Worm (Caenorhabditis elegans) whole organism, young adult: ENCODE results near the gene xpo-3.

Experiments
- B0019.2 ChIP-seq: fragments of 200-800 bp; sonication (Bioruptor generic); conservative IDR thresholded peaks from 2 replicates; pipeline ENCODE4 v1.3.6; 2022; ENCODE audit warnings: missing genetic modification reagents, missing genetic modification characterization, missing compliant biosample characterization
- B0336.3 ChIP-seq: fragments of 200-800 bp; sonication (Bioruptor generic); IDR thresholded peaks from 2 replicates; pipeline ENCODE4 v1.3.6; 2022; ENCODE audit warnings: missing genetic modification characterization, missing compliant biosample characterization
- F10E7.11 ChIP-seq: sonication (generic microtip); optimal IDR thresholded peaks from 2 replicates; lab custom pipeline; 2017; ENCODE audit warnings: mild to moderate bottlenecking, missing genetic modification characterization, moderate library complexity, missing compliant biosample characterization
- F23B12.7 ChIP-seq: sonication (generic microtip); optimal IDR thresholded peaks from 2 replicates; lab custom pipeline; 2017; ENCODE audit warnings: missing genetic modification characterization, mild to moderate bottlenecking, missing compliant biosample characterization, antibody characterized with exemption, moderate library complexity; ENCODE audit not compliant: insufficient read depth
- F33H1.4 ChIP-seq: fragments of 200-800 bp; sonication (Bioruptor generic); IDR thresholded peaks from 2 replicates; pipeline ENCODE4 v1.3.6; 2022; ENCODE audit warnings: missing genetic modification reagents, missing genetic modification characterization, missing compliant biosample characterization
- F57C9.4 ChIP-seq: sonication (generic microtip); optimal IDR thresholded peaks from 2 replicates; lab custom pipeline; 2017; ENCODE audit warnings: mild to moderate bottlenecking, missing genetic modification characterization, missing compliant biosample characterization
- Y95B8A.8 ChIP-seq: fragments of 200-800 bp; sonication (Bioruptor generic); IDR thresholded peaks from 2 replicates; pipeline ENCODE4 v1.3.6; 2022; ENCODE audit warnings: missing genetic modification reagents, missing genetic modification characterization, missing compliant biosample characterization
- ZK185.1 ChIP-seq: sonication (generic microtip); optimal IDR thresholded peaks from 2 replicates; lab custom pipeline; 2016; ENCODE audit warnings: mild to moderate bottlenecking, missing genetic modification characterization, missing compliant biosample characterization; ENCODE audit not compliant: poor library complexity, severe bottlenecking
- akir-1 ChIP-seq: fragments of 200-800 bp; sonication (Bioruptor generic); optimal IDR thresholded peaks from 2 replicates; lab custom pipeline; 2018; ENCODE audit warnings: mild to moderate bottlenecking, missing genetic modification characterization, moderate library complexity, missing compliant biosample characterization
- atf-7 ChIP-seq: sonication (generic microtip); optimal IDR thresholded peaks from 2 replicates; lab custom pipeline; 2017; ENCODE audit warnings: mild to moderate bottlenecking, missing genetic modification characterization, missing compliant biosample characterization
- attf-3 ChIP-seq: fragments of 200-800 bp; sonication (Bioruptor generic); conservative IDR thresholded peaks from 2 replicates; pipeline ENCODE4 v1.3.6; 2022; ENCODE audit warnings: missing genetic modification reagents, missing genetic modification characterization, missing compliant biosample characterization
- attf-5 ChIP-seq: fragments of 200-800 bp; sonication (Bioruptor generic); optimal IDR thresholded peaks from 2 replicates; lab custom pipeline; 2018; ENCODE audit warnings: mild to moderate bottlenecking, missing genetic modification characterization, missing compliant biosample characterization
- attf-6 ChIP-seq: fragments of 200-800 bp; sonication (Bioruptor generic); IDR thresholded peaks from 2 replicates; pipeline ENCODE4 v1.3.6; 2022; ENCODE audit warnings: missing genetic modification reagents, missing genetic modification characterization, missing compliant biosample characterization
- cebp-1 ChIP-seq, 2 experiments: fragments of 200-800 bp in 1 of 2; sonication (Bioruptor generic) in 1 of 2; sonication (generic microtip) in 1 of 2; IDR thresholded peaks in 1 of 2; optimal IDR thresholded peaks in 1 of 2; 2 replicates each; pipeline versions ENCODE4 v1.3.6 to Lab custom; 2017 to 2022; ENCODE audit warnings: missing compliant biosample characterization in 2 of 2, missing genetic modification characterization in 2 of 2, mild to moderate bottlenecking in 1 of 2, missing genetic modification reagents in 1 of 2, moderate library complexity in 1 of 2
- ceh-27 ChIP-seq: fragments of 200-800 bp; sonication (Bioruptor generic); optimal IDR thresholded peaks from 2 replicates; lab custom pipeline; 2018; ENCODE audit warnings: mild to moderate bottlenecking, missing genetic modification characterization, moderate library complexity, missing compliant biosample characterization
- ceh-40 ChIP-seq: fragments of 200-800 bp; sonication (Bioruptor generic); IDR thresholded peaks from 2 replicates; pipeline ENCODE4 v1.3.6; 2022; ENCODE audit warnings: missing genetic modification characterization, missing compliant biosample characterization
- dox-1 ChIP-seq: fragments of 200-800 bp; sonication (Bioruptor generic); IDR thresholded peaks from 2 replicates; pipeline ENCODE4 v1.3.6; 2022; ENCODE audit warnings: missing genetic modification reagents, missing genetic modification characterization, missing compliant biosample characterization
- efl-1 ChIP-seq: fragments of 150-350 bp; optimal IDR thresholded peaks from 2 replicates; lab custom pipeline; 2014; ENCODE audit warnings: missing biosample characterization, missing genetic modification reagents, missing genetic modification characterization
- hmg-1.2 ChIP-seq: fragments of 200-800 bp; sonication (Bioruptor generic); IDR thresholded peaks from 2 replicates; pipeline ENCODE4 v1.3.6; 2022; ENCODE audit warnings: missing genetic modification reagents, missing genetic modification characterization, missing compliant biosample characterization
- let-607 ChIP-seq, 2 experiments: fragments of 200-800 bp in 1 of 2; sonication (Bioruptor generic) in 1 of 2; sonication (generic microtip) in 1 of 2; optimal IDR thresholded peaks; 2 replicates each; lab custom pipeline; 2016 to 2018; ENCODE audit warnings: mild to moderate bottlenecking in 2 of 2, missing compliant biosample characterization in 2 of 2, missing genetic modification characterization in 2 of 2, moderate library complexity in 2 of 2, missing genotype in 1 of 2
- lin-35 ChIP-seq, 3 experiments: fragments of 150-350 bp in 2 of 3; sonication (generic microtip) in 1 of 3; optimal IDR thresholded peaks; 2 replicates each; lab custom pipeline; 2014 to 2018; ENCODE audit warnings: missing biosample characterization in 3 of 3, missing genetic modification characterization in 3 of 3, missing genetic modification reagents in 3 of 3
- lin-40 ChIP-seq: sonication (generic microtip); optimal IDR thresholded peaks from 2 replicates; lab custom pipeline; 2016; ENCODE audit warnings: missing genetic modification characterization, mild to moderate bottlenecking, missing compliant biosample characterization, missing genotype, missing genetic modification reagents
- lin-54 ChIP-seq: fragments of 200-800 bp; sonication (Bioruptor generic); optimal IDR thresholded peaks from 2 replicates; lab custom pipeline; 2018; ENCODE audit warnings: mild to moderate bottlenecking, missing genetic modification characterization, missing compliant biosample characterization
- lsl-1 ChIP-seq: fragments of 200-800 bp; sonication (Bioruptor generic); optimal IDR thresholded peaks from 2 replicates; lab custom pipeline; 2018; ENCODE audit warnings: mild to moderate bottlenecking, missing genetic modification characterization, moderate library complexity, missing compliant biosample characterization
- lsy-27 ChIP-seq: sonication (generic microtip); optimal IDR thresholded peaks from 2 replicates; lab custom pipeline; 2017; ENCODE audit warnings: missing genetic modification characterization, mild to moderate bottlenecking, missing compliant biosample characterization, antibody characterized with exemption, missing genotype, borderline replicate concordance; ENCODE audit not compliant: insufficient read depth
- madf-10 ChIP-seq: sonication (generic microtip); optimal IDR thresholded peaks from 2 replicates; lab custom pipeline; 2016; ENCODE audit warnings: mild to moderate bottlenecking, missing genetic modification characterization, missing compliant biosample characterization
- madf-6 ChIP-seq: fragments of 200-800 bp; sonication (Bioruptor generic); IDR thresholded peaks from 2 replicates; pipeline ENCODE4 v1.3.6; 2022; ENCODE audit warnings: missing genetic modification reagents, missing genetic modification characterization, missing compliant biosample characterization
- nhr-80 ChIP-seq: sonication (generic microtip); optimal IDR thresholded peaks from 2 replicates; lab custom pipeline; 2016; ENCODE audit warnings: missing genetic modification characterization, missing compliant biosample characterization
- pbrm-1 ChIP-seq: fragments of 200-800 bp; sonication (Bioruptor generic); IDR thresholded peaks from 2 replicates; pipeline ENCODE4 v1.3.6; 2022; ENCODE audit warnings: missing genetic modification reagents, missing genetic modification characterization, missing compliant biosample characterization
- snpc-1.3 ChIP-seq: sonication (generic microtip); optimal IDR thresholded peaks from 2 replicates; lab custom pipeline; 2017; ENCODE audit warnings: missing genetic modification characterization, mild to moderate bottlenecking, missing compliant biosample characterization, antibody characterized with exemption, moderate library complexity, missing genotype, missing genetic modification reagents; ENCODE audit not compliant: insufficient read depth
- snpc-3.4 ChIP-seq: sonication (generic microtip); optimal IDR thresholded peaks from 2 replicates; lab custom pipeline; 2017; ENCODE audit warnings: missing genetic modification characterization, mild to moderate bottlenecking, missing compliant biosample characterization, antibody characterized with exemption, moderate library complexity, missing genotype, missing genetic modification reagents
- snpc-4 ChIP-seq, 5 experiments: fragments of 150-350 bp in 1 of 5; sonication (generic microtip) in 4 of 5; optimal IDR thresholded peaks; 2 replicates each; lab custom pipeline; 2014 to 2018; ENCODE audit warnings: missing genetic modification characterization in 5 of 5, missing biosample characterization in 3 of 5, antibody characterized with exemption in 2 of 5, mild to moderate bottlenecking in 2 of 5, missing compliant biosample characterization in 2 of 5, missing genotype in 2 of 5, moderate library complexity in 2 of 5, missing genetic modification reagents in 1 of 5
- sptf-2 ChIP-seq: fragments of 200-800 bp; sonication (Bioruptor generic); optimal IDR thresholded peaks from 2 replicates; lab custom pipeline; 2018; ENCODE audit warnings: mild to moderate bottlenecking, missing genetic modification characterization, missing compliant biosample characterization
- tbp1 ChIP-seq: fragments of 200-800 bp; sonication (Bioruptor generic); optimal IDR thresholded peaks from 2 replicates; lab custom pipeline; 2018; ENCODE audit warnings: mild to moderate bottlenecking, missing genetic modification characterization, missing compliant biosample characterization
- tlf-1 ChIP-seq: fragments of 200-800 bp; sonication (Bioruptor generic); optimal IDR thresholded peaks from 2 replicates; lab custom pipeline; 2018; ENCODE audit warnings: mild to moderate bottlenecking, missing genetic modification characterization, missing compliant biosample characterization

The xpo-3 gene

ce11 chrIV:7902221-7902904 lies 21.5 kb downstream of the xpo-3 start, which contains the start of gene arp-11:
TSS of gene arp-11 (minus strand) at chrIV:7902271.
- no peak for TF ChIP-seq attf-6
- TF ChIP-seq hmg-1.2 (GFP tag; lab: Robert Waterston, UW) = peak; percentile 31; the same call in 1 of the 2 replicates
- TF ChIP-seq ceh-27 (GFP tag; lab: Kevin White, UChicago) = peak; percentile 30
- TF ChIP-seq lin-40 (tag; lab: Kevin White, UChicago) = peak; percentile 60
- TF ChIP-seq madf-6 (GFP tag; lab: Robert Waterston, UW) = peak; percentile 61; the same call in 1 of the 2 replicates
- no peak for TF ChIP-seq attf-3
- TF ChIP-seq F10E7.11 = no peak
- peak; percentile 65 for TF ChIP-seq lsl-1 (GFP tag; lab: Kevin White, UChicago)
- no peak for TF ChIP-seq snpc-4 (GFP tag; optimal IDR thresholded peaks at IDR 0.05; lab: Kevin White, UChicago)
- TF ChIP-seq snpc-4 (tag; optimal IDR thresholded peaks at IDR 0.05; lab: Kevin White, UChicago) = peak in 3 of 4 experiments; percentile 50 to 59 (median 51)
- TF ChIP-seq pbrm-1 = no peak
- TF ChIP-seq let-607 (tag; optimal IDR thresholded peaks at IDR 0.05; lab: Kevin White, UChicago) = peak in 1 of 2 experiments; percentile 1
- peak; percentile 11 for TF ChIP-seq snpc-3.4 (tag; lab: Kevin White, UChicago)
- peak in 1 of 3 experiments; percentile 49 for TF ChIP-seq lin-35 (GFP tag; optimal IDR thresholded peaks at IDR 0.05; lab: Kevin White, UChicago)
- TF ChIP-seq snpc-1.3 = peak; percentile 29
- TF ChIP-seq dox-1 (GFP tag; lab: Robert Waterston, UW) = peak; percentile 61
- TF ChIP-seq lin-54 (GFP tag; lab: Kevin White, UChicago) = peak; percentile 61
- TF ChIP-seq B0019.2 (GFP tag; lab: Robert Waterston, UW) = no peak
- peak; percentile 26; the same call in 1 of the 2 replicates for TF ChIP-seq F33H1.4
- peak; percentile 55 for TF ChIP-seq F23B12.7 (tag; lab: Kevin White, UChicago)
- peak; percentile 56 for TF ChIP-seq ZK185.1
- no peak for TF ChIP-seq Y95B8A.8 (GFP tag; lab: Robert Waterston, UW)
- TF ChIP-seq madf-10 (tag; lab: Kevin White, UChicago) = peak; percentile 46
- 0 out of 2 replicates have a peak, but pooled peaks have one; percentile 22 for TF ChIP-seq B0336.3 (GFP tag; lab: Robert Waterston, UW)
- no peak for TF ChIP-seq cebp-1 (GFP tag; IDR thresholded peaks at IDR 0.05; lab: Robert Waterston, UW)
- TF ChIP-seq cebp-1 (tag; optimal IDR thresholded peaks at IDR 0.05; lab: Kevin White, UChicago) = peak; percentile 60
- TF ChIP-seq attf-5 = peak; percentile 84
- no peak for TF ChIP-seq F57C9.4 (tag; lab: Kevin White, UChicago)
- TF ChIP-seq akir-1 (GFP tag; lab: Kevin White, UChicago) = no peak
- peak; percentile 0 for TF ChIP-seq tlf-1 (GFP tag; lab: Kevin White, UChicago)
- TF ChIP-seq atf-7 = peak; percentile 96
- no peak for TF ChIP-seq ceh-40 (GFP tag; lab: Robert Waterston, UW)
- TF ChIP-seq sptf-2 (GFP tag; lab: Kevin White, UChicago) = no peak
- peak; percentile 26 for TF ChIP-seq efl-1 (GFP tag; lab: Kevin White, UChicago)
- peak; percentile 23 for TF ChIP-seq nhr-80 (tag; lab: Kevin White, UChicago)
- TF ChIP-seq lsy-27 (tag; lab: Kevin White, UChicago) = no peak
- peak; percentile 45 for TF ChIP-seq tbp1 (GFP tag; lab: Kevin White, UChicago)
